Worm (Caenorhabditis elegans): Measurements from ENCODE around the gene nlp-19.
A peak's percentile ranks its signal among the peaks of the same experiment; 100 is the strongest.

- TF ChIP-seq gei-8 (GFP tag; optimal IDR thresholded peaks at IDR 0.05) = no peak
- TF ChIP-seq unc-62 (GFP tag; optimal IDR thresholded peaks at IDR 0.05 in 1 of 2) = peak in 1 of 2 experiments; percentile 94
- TF ChIP-seq unc-62 (tag; optimal IDR thresholded peaks at IDR 0.05) = no peak
- no peak for TF ChIP-seq lin-39 (tag; optimal IDR thresholded peaks at IDR 0.05)
- TF ChIP-seq unc-39 (tag; optimal IDR thresholded peaks at IDR 0.05) = no peak
- TF ChIP-seq unc-130 (GFP tag; optimal IDR thresholded peaks at IDR 0.05) = no peak
- no peak for TF ChIP-seq zfp-3 (GFP tag; conservative IDR thresholded peaks at IDR 0.05)
- TF ChIP-seq hmg-1.1 (GFP tag; IDR thresholded peaks at IDR 0.05) = no peak; the same call in 1 of the 2 replicates
- TF ChIP-seq lin-13 (GFP tag; optimal IDR thresholded peaks at IDR 0.05) = no peak
- no peak for TF ChIP-seq madf-9 (GFP tag; conservative IDR thresholded peaks at IDR 0.05)
- TF ChIP-seq lin-29 (GFP tag; IDR thresholded peaks at IDR 0.05) = no peak
Observed at ce11 chrX:10990855-10991176, 32.3 kb downstream of the nlp-19 start.
